Worm (Caenorhabditis elegans) whole organism, L2 larva: ENCODE data around the gene F07H5.13.

Source experiments
- C34F6.9 ChIP-seq: fragments of 150-350 bp; optimal IDR thresholded peaks from 2 replicates; lab custom pipeline; 2014; ENCODE audit warnings: missing biosample characterization, missing genetic modification characterization
- F13H6.1 ChIP-seq: sonication (generic microtip); optimal IDR thresholded peaks from 2 replicates; lab custom pipeline; 2016; ENCODE audit warnings: missing genetic modification characterization, missing compliant biosample characterization
- R02D3.7 ChIP-seq: fragments of 150-350 bp; optimal IDR thresholded peaks from 2 replicates; lab custom pipeline; 2014; ENCODE audit warnings: missing biosample characterization, missing genetic modification characterization
- Y55F3AM.14 ChIP-seq: fragments of 200-800 bp; sonication (Bioruptor generic); optimal IDR thresholded peaks from 2 replicates; lab custom pipeline; 2018; ENCODE audit warnings: mild to moderate bottlenecking, missing genetic modification characterization, missing compliant biosample characterization
- ZK546.5 ChIP-seq: sonication (generic microtip); optimal IDR thresholded peaks from 2 replicates; lab custom pipeline; 2017; ENCODE audit warnings: missing biosample characterization, missing genetic modification characterization
- alr-1 ChIP-seq: fragments of 150-350 bp; optimal IDR thresholded peaks from 2 replicates; lab custom pipeline; 2014; ENCODE audit warnings: missing biosample characterization, missing genetic modification characterization
- aly-2 ChIP-seq: fragments of 150-350 bp; optimal IDR thresholded peaks from 2 replicates; lab custom pipeline; 2014; ENCODE audit warnings: missing biosample characterization, missing genetic modification characterization
- ama-1 ChIP-seq: fragments of 150-350 bp; optimal IDR thresholded peaks from 2 replicates; lab custom pipeline; 2018; ENCODE audit warnings: inconsistent platforms
- blmp-1 ChIP-seq: sonication (generic microtip); optimal IDR thresholded peaks from 2 replicates; lab custom pipeline; 2017; ENCODE audit warnings: missing genetic modification characterization, mild to moderate bottlenecking, missing compliant biosample characterization, antibody characterized with exemption, moderate library complexity; ENCODE audit not compliant: insufficient read depth
- ceh-16 ChIP-seq: fragments of 150-350 bp; optimal IDR thresholded peaks from 2 replicates; lab custom pipeline; 2014; ENCODE audit warnings: missing biosample characterization, missing genetic modification characterization
- ceh-82 ChIP-seq: fragments of 150-350 bp; optimal IDR thresholded peaks from 2 replicates; lab custom pipeline; 2014; ENCODE audit warnings: missing biosample characterization, missing genetic modification characterization
- crh-2 ChIP-seq: sonication (generic microtip); optimal IDR thresholded peaks from 2 replicates; lab custom pipeline; 2017; ENCODE audit warnings: missing biosample characterization, missing genetic modification characterization
- dmd-4 ChIP-seq: sonication (generic microtip); optimal IDR thresholded peaks from 2 replicates; lab custom pipeline; 2017; ENCODE audit warnings: missing biosample characterization, missing genetic modification characterization
- egl-27 ChIP-seq: sonication (generic microtip); optimal IDR thresholded peaks from 3 replicates; lab custom pipeline; 2017; ENCODE audit warnings: missing biosample characterization, missing genetic modification reagents, missing genetic modification characterization
- elt-1 ChIP-seq: fragments of 150-350 bp; optimal IDR thresholded peaks from 2 replicates; lab custom pipeline; 2014; ENCODE audit warnings: missing biosample characterization, missing genetic modification characterization
- elt-3 ChIP-seq: sonication (generic microtip); optimal IDR thresholded peaks from 2 replicates; lab custom pipeline; 2017; ENCODE audit warnings: missing biosample characterization, missing genetic modification characterization
- fos-1 ChIP-seq: fragments of 150-350 bp; optimal IDR thresholded peaks from 2 replicates; lab custom pipeline; 2014; ENCODE audit warnings: missing biosample characterization, missing genetic modification characterization
- gmeb-1 ChIP-seq: fragments of 150-350 bp; optimal IDR thresholded peaks from 2 replicates; lab custom pipeline; 2014; ENCODE audit warnings: missing biosample characterization, missing genetic modification characterization
- lin-11 ChIP-seq: fragments of 150-350 bp; sonication (generic microtip); optimal IDR thresholded peaks from 2 replicates; lab custom pipeline; 2014; ENCODE audit warnings: missing biosample characterization, missing genetic modification characterization, inconsistent platforms, mixed read lengths
- lin-13 ChIP-seq: fragments of 150-350 bp; optimal IDR thresholded peaks from 2 replicates; lab custom pipeline; 2014; ENCODE audit warnings: missing biosample characterization, missing genetic modification reagents, missing genetic modification characterization
- lin-39 ChIP-seq: fragments of 150-350 bp; optimal IDR thresholded peaks from 2 replicates; lab custom pipeline; 2014; ENCODE audit warnings: missing biosample characterization, missing genetic modification reagents, missing genetic modification characterization
- lsy-2 ChIP-seq, 2 experiments: fragments of 150-350 bp in 1 of 2; sonication (generic microtip) in 1 of 2; optimal IDR thresholded peaks; 2 replicates each; lab custom pipeline; 2014 to 2017; ENCODE audit warnings: missing biosample characterization in 2 of 2, missing genetic modification characterization in 2 of 2
- mab-5 ChIP-seq: fragments of 150-350 bp; optimal IDR thresholded peaks from 2 replicates; lab custom pipeline; 2014; ENCODE audit warnings: missing biosample characterization, missing genetic modification characterization
- mbf-1 ChIP-seq: sonication (generic microtip); optimal IDR thresholded peaks from 2 replicates; lab custom pipeline; 2017; ENCODE audit warnings: missing biosample characterization, missing genetic modification characterization
- mdl-1 ChIP-seq, 2 experiments: fragments of 150-350 bp in 1 of 2; sonication (generic microtip) in 1 of 2; optimal IDR thresholded peaks; 2 replicates each; lab custom pipeline; 2017; ENCODE audit warnings: missing biosample characterization in 2 of 2, missing genetic modification characterization in 2 of 2
- nhr-10 ChIP-seq: sonication (generic microtip); optimal IDR thresholded peaks from 2 replicates; lab custom pipeline; 2017; ENCODE audit warnings: missing biosample characterization, missing genetic modification characterization
- nhr-11 ChIP-seq: fragments of 150-350 bp; optimal IDR thresholded peaks from 2 replicates; lab custom pipeline; 2014; ENCODE audit warnings: missing biosample characterization, missing genetic modification characterization
- nhr-12 ChIP-seq: fragments of 150-350 bp; optimal IDR thresholded peaks from 2 replicates; lab custom pipeline; 2014; ENCODE audit warnings: missing biosample characterization, missing genetic modification characterization
- nhr-129 ChIP-seq: fragments of 150-350 bp; optimal IDR thresholded peaks from 2 replicates; lab custom pipeline; 2014; ENCODE audit warnings: missing biosample characterization, missing genetic modification characterization
- nhr-21 ChIP-seq: fragments of 150-350 bp; optimal IDR thresholded peaks from 2 replicates; lab custom pipeline; 2014; ENCODE audit warnings: missing biosample characterization, missing genetic modification characterization
- nhr-23 ChIP-seq: fragments of 150-350 bp; optimal IDR thresholded peaks from 2 replicates; lab custom pipeline; 2014; ENCODE audit warnings: missing biosample characterization, missing genetic modification reagents, missing genetic modification characterization
- nhr-237 ChIP-seq: fragments of 150-350 bp; optimal IDR thresholded peaks from 2 replicates; lab custom pipeline; 2014; ENCODE audit warnings: missing biosample characterization, missing genetic modification characterization
- nhr-25 ChIP-seq: fragments of 150-350 bp; sonication (generic microtip); optimal IDR thresholded peaks from 3 replicates; lab custom pipeline; 2014; ENCODE audit warnings: missing biosample characterization, missing genetic modification characterization
- nhr-6 ChIP-seq: fragments of 150-350 bp; optimal IDR thresholded peaks from 2 replicates; lab custom pipeline; 2014; ENCODE audit warnings: missing biosample characterization, missing genetic modification characterization
- peb-1 ChIP-seq: fragments of 150-350 bp; optimal IDR thresholded peaks from 2 replicates; lab custom pipeline; 2014; ENCODE audit warnings: missing biosample characterization, missing genetic modification characterization
- sem-4 ChIP-seq: fragments of 150-350 bp; optimal IDR thresholded peaks from 2 replicates; lab custom pipeline; 2014; ENCODE audit warnings: missing biosample characterization, missing genetic modification reagents, missing genetic modification characterization
- skn-1 ChIP-seq: sonication (generic microtip); optimal IDR thresholded peaks from 2 replicates; lab custom pipeline; 2017; ENCODE audit warnings: missing biosample characterization, missing genetic modification characterization
- sma-3 ChIP-seq: sonication (generic microtip); optimal IDR thresholded peaks from 2 replicates; lab custom pipeline; 2016; ENCODE audit warnings: missing genetic modification reagents, missing genetic modification characterization, missing compliant biosample characterization
- sma-9 ChIP-seq, 2 experiments: fragments of 150-350 bp in 1 of 2; sonication (generic microtip) in 1 of 2; optimal IDR thresholded peaks; 2 replicates each; lab custom pipeline; 2014 to 2016; ENCODE audit warnings: missing genetic modification characterization in 2 of 2, mild to moderate bottlenecking in 1 of 2, missing biosample characterization in 1 of 2, missing compliant biosample characterization in 1 of 2, missing genetic modification reagents in 1 of 2, moderate library complexity in 1 of 2
- snpc-4 ChIP-seq: fragments of 150-350 bp; optimal IDR thresholded peaks from 2 replicates; lab custom pipeline; 2014; ENCODE audit warnings: missing biosample characterization, missing genetic modification characterization
- unc-39 ChIP-seq: fragments of 150-350 bp; optimal IDR thresholded peaks from 2 replicates; lab custom pipeline; 2014; ENCODE audit warnings: missing biosample characterization, missing genetic modification characterization
- unc-55 ChIP-seq: fragments of 150-350 bp; sonication (generic microtip); optimal IDR thresholded peaks from 3 replicates; lab custom pipeline; 2014; ENCODE audit warnings: missing biosample characterization, missing genetic modification reagents, missing genetic modification characterization
- unc-62 ChIP-seq: fragments of 150-350 bp; optimal IDR thresholded peaks from 2 replicates; lab custom pipeline; 2014; ENCODE audit warnings: missing biosample characterization, missing genetic modification reagents, missing genetic modification characterization
- ztf-1 ChIP-seq: fragments of 200-800 bp; sonication (Bioruptor generic); conservative IDR thresholded peaks from 2 replicates; pipeline ENCODE4 v1.3.6; 2022; ENCODE audit warnings: missing genetic modification characterization, missing compliant biosample characterization
- ztf-11 ChIP-seq: sonication (generic microtip); optimal IDR thresholded peaks from 2 replicates; lab custom pipeline; 2017; ENCODE audit warnings: missing biosample characterization, missing genetic modification characterization
- ztf-4 ChIP-seq: fragments of 150-350 bp; optimal IDR thresholded peaks from 2 replicates; lab custom pipeline; 2014; ENCODE audit warnings: missing biosample characterization, missing genetic modification characterization

The F07H5.13 gene

DNA sequence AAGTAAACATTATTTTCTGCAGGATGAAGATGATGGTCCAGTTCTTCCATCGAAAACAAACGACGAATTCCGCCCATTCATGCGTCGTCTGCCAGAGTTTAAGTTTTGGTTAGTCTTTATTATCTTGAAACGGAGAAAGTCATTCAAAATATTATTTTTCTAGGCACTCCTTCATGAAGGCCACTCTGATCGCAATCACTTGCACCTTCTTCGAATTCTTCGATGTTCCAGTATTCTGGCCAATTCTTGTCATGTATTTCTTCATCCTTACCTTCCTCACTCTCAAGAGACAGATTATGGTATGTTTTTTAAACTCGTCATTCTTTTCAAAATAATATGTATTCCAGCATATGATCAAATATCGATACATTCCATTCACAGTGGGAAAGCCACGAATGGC lies 21.5 kb downstream of the F07H5.13 start:
- TF ChIP-seq nhr-21 (tag; lab: Kevin White, UChicago) (peak; percentile 31), C34F6.9 (tag; lab: Kevin White, UChicago) (no peak), dmd-4 (tag; lab: Kevin White, UChicago) (no peak), ama-1 (lab: Kevin White, UChicago) (peak; percentile 24), ztf-4 (tag; lab: Kevin White, UChicago) (no peak), crh-2 (tag; lab: Kevin White, UChicago) (peak; percentile 6), sem-4 (tag; lab: Kevin White, UChicago) (no peak), peb-1 (tag; lab: Kevin White, UChicago) (no peak)
- TF ChIP-seq, all 48 proteins: peak for 3

ce11 chrII:8812346-8812745 lies 22.0 kb downstream of the F07H5.13 start:
- TF ChIP-seq ama-1 (lab: Kevin White, UChicago): peak; percentile 42
- TF ChIP-seq elt-1 (tag; lab: Kevin White, UChicago): no peak
- no peak for TF ChIP-seq elt-3 (tag; lab: Kevin White, UChicago)
- no peak for TF ChIP-seq unc-39 (tag; lab: Kevin White, UChicago)
- TF ChIP-seq nhr-12: no peak
- no peak for TF ChIP-seq egl-27
- TF ChIP-seq ZK546.5: no peak
- TF ChIP-seq nhr-21 (tag; lab: Kevin White, UChicago): peak; percentile 17
- TF ChIP-seq C34F6.9 (tag; lab: Kevin White, UChicago): peak; percentile 3
- no peak for TF ChIP-seq F13H6.1
- peak; percentile 4 for TF ChIP-seq ztf-4 (tag; lab: Kevin White, UChicago)
- TF ChIP-seq Y55F3AM.14 (GFP tag; lab: Kevin White, UChicago): no peak
- TF ChIP-seq ceh-82: no peak
- TF ChIP-seq alr-1 (tag; lab: Kevin White, UChicago): no peak
- no peak for TF ChIP-seq nhr-129 (tag; lab: Kevin White, UChicago)
- no peak for TF ChIP-seq nhr-6 (tag; lab: Kevin White, UChicago)
- no peak for TF ChIP-seq sma-9 (GFP tag; optimal IDR thresholded peaks at IDR 0.05; lab: Kevin White, UChicago)
- TF ChIP-seq sma-9 (tag; optimal IDR thresholded peaks at IDR 0.05; lab: Kevin White, UChicago): no peak
- no peak for TF ChIP-seq nhr-25 (tag; lab: Kevin White, UChicago)
- no peak for TF ChIP-seq lin-39
- no peak for TF ChIP-seq nhr-10 (tag; lab: Kevin White, UChicago)
- no peak for TF ChIP-seq mbf-1 (tag; lab: Kevin White, UChicago)
- TF ChIP-seq ztf-1 (GFP tag; lab: Robert Waterston, UW): no peak
- TF ChIP-seq ztf-11 (tag; lab: Kevin White, UChicago): no peak
- TF ChIP-seq nhr-11 (tag; lab: Kevin White, UChicago): no peak
- no peak for TF ChIP-seq unc-62 (GFP tag; lab: Kevin White, UChicago)
- no peak for TF ChIP-seq nhr-237 (tag; lab: Kevin White, UChicago)
- TF ChIP-seq sma-3: no peak

DNA sequence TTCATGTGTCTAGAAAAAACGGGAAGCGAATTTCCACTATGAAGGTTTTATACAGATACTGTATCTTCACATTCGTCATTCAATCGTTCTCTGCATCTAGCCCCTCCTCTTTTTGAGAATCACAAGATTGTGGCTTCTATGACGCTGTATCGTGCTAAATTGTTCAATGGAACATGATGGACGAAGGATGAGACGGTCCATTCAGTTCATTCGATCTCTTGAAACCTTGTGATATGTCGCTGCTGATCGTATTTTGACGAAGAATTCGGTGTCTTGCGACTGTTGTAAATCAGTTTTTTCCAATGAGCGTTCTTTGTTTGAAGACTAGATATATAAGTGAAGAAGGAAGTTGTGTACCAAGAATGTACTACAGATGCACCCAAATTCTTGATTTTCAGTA lies 23.3 kb downstream of the F07H5.13 start:
- peak; percentile 63 for TF ChIP-seq nhr-6 (tag; lab: Kevin White, UChicago)
- peak; percentile 15 for TF ChIP-seq gmeb-1 (tag; lab: Kevin White, UChicago)
- TF ChIP-seq lin-39: no peak
- no peak for TF ChIP-seq skn-1 (tag; lab: Kevin White, UChicago)
- no peak for TF ChIP-seq unc-39 (tag; lab: Kevin White, UChicago)
- no peak for TF ChIP-seq C34F6.9 (tag; lab: Kevin White, UChicago)
- no peak for TF ChIP-seq elt-3 (tag; lab: Kevin White, UChicago)
- TF ChIP-seq mdl-1 (tag; optimal IDR thresholded peaks at IDR 0.05; lab: Kevin White, UChicago): no peak
- TF ChIP-seq fos-1: no peak
- TF ChIP-seq nhr-23: no peak
- no peak for TF ChIP-seq mab-5 (tag; lab: Kevin White, UChicago)
- no peak for TF ChIP-seq F13H6.1
- TF ChIP-seq nhr-129 (tag; lab: Kevin White, UChicago): peak; percentile 79
- peak; percentile 84 for TF ChIP-seq sma-3
- TF ChIP-seq ceh-82: no peak
- TF ChIP-seq nhr-21 (tag; lab: Kevin White, UChicago): peak; percentile 98
- peak; percentile 52 for TF ChIP-seq blmp-1 (tag; lab: Kevin White, UChicago)
- TF ChIP-seq ZK546.5: no peak
- no peak for TF ChIP-seq sem-4 (tag; lab: Kevin White, UChicago)
- TF ChIP-seq snpc-4 (tag; lab: Kevin White, UChicago): no peak
- peak; percentile 89 for TF ChIP-seq nhr-25 (tag; lab: Kevin White, UChicago)
- no peak for TF ChIP-seq R02D3.7
- TF ChIP-seq lin-11 (tag; lab: Kevin White, UChicago): no peak
- TF ChIP-seq Y55F3AM.14 (GFP tag; lab: Kevin White, UChicago): no peak
- no peak for TF ChIP-seq unc-55
- TF ChIP-seq nhr-237 (tag; lab: Kevin White, UChicago): no peak
- no peak for TF ChIP-seq ama-1 (lab: Kevin White, UChicago)
- TF ChIP-seq ztf-1 (GFP tag; lab: Robert Waterston, UW): no peak
- no peak for TF ChIP-seq dmd-4 (tag; lab: Kevin White, UChicago)
- no peak for TF ChIP-seq aly-2
- no peak for TF ChIP-seq nhr-11 (tag; lab: Kevin White, UChicago)
- no peak for TF ChIP-seq ceh-16
- TF ChIP-seq lsy-2 (tag; optimal IDR thresholded peaks at IDR 0.05; lab: Kevin White, UChicago): peak in 1 of 2 experiments; percentile 22
- TF ChIP-seq crh-2 (tag; lab: Kevin White, UChicago): peak; percentile 56
- TF ChIP-seq egl-27: peak; percentile 63
- TF ChIP-seq sma-9 (GFP tag; optimal IDR thresholded peaks at IDR 0.05; lab: Kevin White, UChicago): peak; percentile 81
- TF ChIP-seq sma-9 (tag; optimal IDR thresholded peaks at IDR 0.05; lab: Kevin White, UChicago): no peak
- TF ChIP-seq lin-13 (GFP tag; lab: Kevin White, UChicago): no peak
- no peak for TF ChIP-seq ztf-4 (tag; lab: Kevin White, UChicago)
- TF ChIP-seq alr-1 (tag; lab: Kevin White, UChicago): no peak
